Worm (Caenorhabditis elegans): ENCODE results near the gene nekl-3.
A peak's percentile ranks its signal among the peaks of the same experiment; 100 is the strongest.

Gene nekl-3

ce11 chrX:12367498-12367897 is 23.8 kb downstream of the nekl-3 start (continued):
- TF ChIP-seq ama-1 (optimal IDR thresholded peaks at IDR 0.05) = no peak
- TF ChIP-seq ama-1 (GFP tag; optimal IDR thresholded peaks at IDR 0.05) = peak in 1 of 2 experiments; percentile 48
- TF ChIP-seq Y53F4B.3 (GFP tag; IDR thresholded peaks at IDR 0.05) = peak; percentile 46; the same call in 1 of the 2 replicates
- TF ChIP-seq chd-7 (tag; optimal IDR thresholded peaks at IDR 0.05) = peak; percentile 30
- TF ChIP-seq T26A5.8 (tag; optimal IDR thresholded peaks at IDR 0.05) = peak; percentile 6
- peak; percentile 52 for TF ChIP-seq ztf-18 (tag; optimal IDR thresholded peaks at IDR 0.05)
- no peak for TF ChIP-seq athp-1 (tag; optimal IDR thresholded peaks at IDR 0.05)
- TF ChIP-seq bed-2 (GFP tag; IDR thresholded peaks at IDR 0.05) = no peak
- TF ChIP-seq ceh-58 (GFP tag; IDR thresholded peaks at IDR 0.05) = no peak
- peak; percentile 5 for TF ChIP-seq snpc-1.1 (tag; optimal IDR thresholded peaks at IDR 0.05; ENCODE audit: insufficient read depth)
- TF ChIP-seq nfya-2 (GFP tag; IDR thresholded peaks at IDR 0.05) = no peak
- TF ChIP-seq hmg-20 (GFP tag; IDR thresholded peaks at IDR 0.05) = 0 out of 2 replicates have a peak, but pooled peaks have one; percentile 42
- TF ChIP-seq die-1 (tag; optimal IDR thresholded peaks at IDR 0.05) = peak; percentile 80
- peak; percentile 55 for TF ChIP-seq madf-6 (GFP tag; IDR thresholded peaks at IDR 0.05)
- peak; percentile 69 for TF ChIP-seq nfyb-1 (GFP tag; IDR thresholded peaks at IDR 0.05)
- TF ChIP-seq zim-3 (tag; optimal IDR thresholded peaks at IDR 0.05) = no peak
- peak; percentile 80; the same call in 1 of the 2 replicates for TF ChIP-seq egl-44 (GFP tag; IDR thresholded peaks at IDR 0.05)
- 0 out of 2 replicates have a peak, but pooled peaks have one; percentile 71 for TF ChIP-seq Y56A3A.18 (GFP tag; IDR thresholded peaks at IDR 0.05)
- no peak for TF ChIP-seq tlf-1 (GFP tag; optimal IDR thresholded peaks at IDR 0.05)
- TF ChIP-seq lin-54 (GFP tag; optimal IDR thresholded peaks at IDR 0.05) = peak; percentile 27
- TF ChIP-seq K12H6.12 (tag; optimal IDR thresholded peaks at IDR 0.05) = peak; percentile 38
- TF ChIP-seq snpc-3.4 (tag; optimal IDR thresholded peaks at IDR 0.05) = no peak
- peak; percentile 17 to 56 for TF ChIP-seq rec-8 (tag; optimal IDR thresholded peaks at IDR 0.05)
- TF ChIP-seq ceh-27 (GFP tag; optimal IDR thresholded peaks at IDR 0.05) = peak; percentile 75
- no peak for TF ChIP-seq xnd-1 (tag; optimal IDR thresholded peaks at IDR 0.05)
- TF ChIP-seq tbp1 (GFP tag; optimal IDR thresholded peaks at IDR 0.05) = peak; percentile 95
- TF ChIP-seq gei-17 (GFP tag; optimal IDR thresholded peaks at IDR 0.05) = peak; percentile 59
- no peak for TF ChIP-seq ceh-79 (tag; optimal IDR thresholded peaks at IDR 0.05)
- no peak for TF ChIP-seq mxl-1 (tag; optimal IDR thresholded peaks at IDR 0.05)
- TF ChIP-seq B0261.1 (tag; optimal IDR thresholded peaks at IDR 0.05) = peak; percentile 94
- TF ChIP-seq ztf-28 (GFP tag; IDR thresholded peaks at IDR 0.05) = no peak
- peak; percentile 42 for TF ChIP-seq egrh-3 (GFP tag; IDR thresholded peaks at IDR 0.05)
- peak; percentile 54 for TF ChIP-seq mcd-1 (GFP tag; IDR thresholded peaks at IDR 0.05)
- peak; percentile 65 for TF ChIP-seq rpc-1 (optimal IDR thresholded peaks at IDR 0.05)
- peak; percentile 81 for TF ChIP-seq rpc-1 (tag; optimal IDR thresholded peaks at IDR 0.05)
- TF ChIP-seq efl-1 (GFP tag; optimal IDR thresholded peaks at IDR 0.05) = peak; percentile 6
- 0 out of 2 replicates have a peak, but pooled peaks have one; percentile 34 for TF ChIP-seq attf-6 (GFP tag; IDR thresholded peaks at IDR 0.05)
- TF ChIP-seq Y95B8A.8 (GFP tag; IDR thresholded peaks at IDR 0.05) = 0 out of 2 replicates have a peak, but pooled peaks have one; percentile 55
- no peak for TF ChIP-seq F22D6.2 (tag; optimal IDR thresholded peaks at IDR 0.05)
- no peak for TF ChIP-seq C17E4.6 (GFP tag; IDR thresholded peaks at IDR 0.05)
- TF ChIP-seq nhr-90 (tag; optimal IDR thresholded peaks at IDR 0.05) = peak; percentile 54
- TF ChIP-seq ekl-4 (GFP tag; IDR thresholded peaks at IDR 0.05) = peak; percentile 41; the same call in 1 of the 2 replicates
- TF ChIP-seq ztf-26 (tag; optimal IDR thresholded peaks at IDR 0.05) = peak; percentile 8
- peak; percentile 86 for TF ChIP-seq him-1 (tag; optimal IDR thresholded peaks at IDR 0.05)
- 0 out of 2 replicates have a peak, but pooled peaks have one; percentile 30 for TF ChIP-seq C06A6.2 (GFP tag; conservative IDR thresholded peaks at IDR 0.05)
- peak; percentile 67 for TF ChIP-seq ZK185.1 (tag; optimal IDR thresholded peaks at IDR 0.05; ENCODE audit: poor library complexity, severe bottlenecking)
- no peak for TF ChIP-seq ztf-3 (GFP tag; optimal IDR thresholded peaks at IDR 0.05)
- TF ChIP-seq ceh-100 (GFP tag; IDR thresholded peaks at IDR 0.05) = no peak
- TF ChIP-seq B0035.1 (tag; optimal IDR thresholded peaks at IDR 0.05) = peak; percentile 25
- no peak for TF ChIP-seq hlh-12 (tag; optimal IDR thresholded peaks at IDR 0.05)
